Worm (Caenorhabditis elegans): ENCODE data around the gene adt-3.
A peak's percentile ranks its signal among the peaks of the same experiment; 100 is the strongest.

The adt-3 gene

ce11 chrX:3949026-3949425 lies 17.6 kb downstream of the adt-3 start:
- TF ChIP-seq pax-3 (tag; optimal IDR thresholded peaks at IDR 0.05) (no peak), swsn-7 (tag; optimal IDR thresholded peaks at IDR 0.05) (no peak), efl-1 (optimal IDR thresholded peaks at IDR 0.05) (no peak), efl-1 (GFP tag; optimal IDR thresholded peaks at IDR 0.05 in 1 of 2) (peak in 1 of 2 experiments; percentile 85), egl-13 (tag; optimal IDR thresholded peaks at IDR 0.05) (no peak), efl-3 (GFP tag; optimal IDR thresholded peaks at IDR 0.05) (no peak), hlh-17 (GFP tag; optimal IDR thresholded peaks at IDR 0.05; ENCODE audit: borderline replicate concordance) (no peak), mef-2 (tag; optimal IDR thresholded peaks at IDR 0.05) (no peak), snpc-4 (tag; optimal IDR thresholded peaks at IDR 0.05) (no peak), lin-15B (tag; optimal IDR thresholded peaks at IDR 0.05) (no peak), elt-2 (tag; optimal IDR thresholded peaks at IDR 0.05) (peak; percentile 38)

- TF ChIP-seq unc-62 (GFP tag; optimal IDR thresholded peaks at IDR 0.05) (no peak), fkh-4 (tag; optimal IDR thresholded peaks at IDR 0.05; ENCODE audit: borderline replicate concordance) (no peak), C16A3.4 (tag; optimal IDR thresholded peaks at IDR 0.05) (no peak), efl-3 (GFP tag; optimal IDR thresholded peaks at IDR 0.05) (no peak)
Observed at ce11 chrX:3949763-3950162, 18.3 kb downstream of the adt-3 start.

ce11 chrX:3952737-3953136 lies 21.3 kb downstream of the adt-3 start:
- TF ChIP-seq pqm-1 (tag; optimal IDR thresholded peaks at IDR 0.05) (no peak), vab-15 (tag; optimal IDR thresholded peaks at IDR 0.05) (no peak), unc-98 (GFP tag; IDR thresholded peaks at IDR 0.05) (no peak), mef-2 (tag; optimal IDR thresholded peaks at IDR 0.05) (no peak), blmp-1 (tag; optimal IDR thresholded peaks at IDR 0.05) (peak; percentile 74), nhr-20 (tag; optimal IDR thresholded peaks at IDR 0.05) (no peak), lin-15B (tag; optimal IDR thresholded peaks at IDR 0.05) (no peak), elt-2 (tag; optimal IDR thresholded peaks at IDR 0.05) (peak; percentile 56), tlp-1 (tag; optimal IDR thresholded peaks at IDR 0.05) (peak; percentile 17), lin-14 (GFP tag; optimal IDR thresholded peaks at IDR 0.05) (peak; percentile 34)

DNA sequence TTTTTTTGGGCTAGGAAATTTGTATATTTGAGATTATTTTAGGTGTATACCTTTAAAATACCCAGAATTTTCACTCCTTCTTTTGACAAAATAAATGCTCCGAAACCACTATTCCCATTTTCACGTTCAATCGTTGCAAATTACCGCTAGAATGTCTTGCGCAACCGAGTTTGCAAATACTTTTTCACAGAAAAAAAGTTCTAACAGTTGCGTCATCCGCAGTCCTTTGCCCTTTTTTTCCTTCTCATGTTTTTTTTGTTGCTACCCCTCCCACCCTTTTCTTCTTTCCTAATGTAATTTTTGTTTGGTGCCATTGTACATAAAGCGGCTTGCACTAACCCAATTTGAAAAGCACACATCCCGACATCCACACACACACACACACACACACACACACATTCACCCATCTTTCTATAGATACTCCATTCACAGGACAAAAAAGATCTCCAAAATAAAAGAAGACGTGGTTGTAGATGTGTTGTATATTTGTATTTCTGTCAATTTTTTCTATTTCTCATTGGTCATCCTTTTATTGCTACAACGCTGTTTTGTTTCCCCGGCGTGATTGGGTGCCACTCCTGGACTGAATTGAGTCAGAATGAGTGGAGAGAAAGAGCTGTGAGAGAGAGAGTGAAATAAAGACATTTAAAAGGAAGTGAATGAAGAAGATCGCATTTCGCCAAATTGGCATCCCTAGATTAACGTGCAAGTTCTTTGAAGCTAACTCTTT lies 26.2 kb downstream of the adt-3 start:
- no peak for TF ChIP-seq nhr-237 (tag; optimal IDR thresholded peaks at IDR 0.05)
- no peak for TF ChIP-seq ceh-63 (GFP tag; optimal IDR thresholded peaks at IDR 0.05)
- TF ChIP-seq skn-1 (tag; optimal IDR thresholded peaks at IDR 0.05), result no peak
- TF ChIP-seq ces-1 (GFP tag; optimal IDR thresholded peaks at IDR 0.05), result peak; percentile 90
- TF ChIP-seq ceh-88 (GFP tag; IDR thresholded peaks at IDR 0.05), result no peak
- no peak for TF ChIP-seq egl-27 (tag; optimal IDR thresholded peaks at IDR 0.05)
- no peak for TF ChIP-seq nhr-12 (tag; optimal IDR thresholded peaks at IDR 0.05)
- no peak for TF ChIP-seq ztf-4 (tag; optimal IDR thresholded peaks at IDR 0.05)
- no peak for TF ChIP-seq jun-1 (tag; optimal IDR thresholded peaks at IDR 0.05)
- no peak for TF ChIP-seq Y116A8C.19 (tag; optimal IDR thresholded peaks at IDR 0.05; ENCODE audit: borderline replicate concordance)
- TF ChIP-seq nhr-76 (tag; optimal IDR thresholded peaks at IDR 0.05), result no peak
- no peak for TF ChIP-seq lin-35 (GFP tag; optimal IDR thresholded peaks at IDR 0.05)
- TF ChIP-seq ceh-90 (tag; optimal IDR thresholded peaks at IDR 0.05), result no peak
- no peak for TF ChIP-seq lir-3 (tag; optimal IDR thresholded peaks at IDR 0.05; ENCODE audit: poor library complexity)
- no peak for TF ChIP-seq nhr-28 (tag; optimal IDR thresholded peaks at IDR 0.05)
- TF ChIP-seq nhr-77 (tag; optimal IDR thresholded peaks at IDR 0.05), result no peak
- TF ChIP-seq mdl-1 (tag; optimal IDR thresholded peaks at IDR 0.05), result no peak
- TF ChIP-seq snpc-4 (tag; optimal IDR thresholded peaks at IDR 0.05), result no peak
- TF ChIP-seq zag-1 (tag; optimal IDR thresholded peaks at IDR 0.05), result peak; percentile 30
- no peak for TF ChIP-seq irx-1 (tag; optimal IDR thresholded peaks at IDR 0.05)
- no peak for TF ChIP-seq lin-15B (tag; optimal IDR thresholded peaks at IDR 0.05)
- no peak for TF ChIP-seq nhr-11 (tag; optimal IDR thresholded peaks at IDR 0.05)
- TF ChIP-seq blmp-1 (tag; optimal IDR thresholded peaks at IDR 0.05), result no peak
- peak in 1 of 2 experiments; percentile 12 for TF ChIP-seq ztf-11 (tag; optimal IDR thresholded peaks at IDR 0.05)
- no peak for TF ChIP-seq hlh-17 (GFP tag; optimal IDR thresholded peaks at IDR 0.05; ENCODE audit: borderline replicate concordance)
- TF ChIP-seq nhr-90 (tag; optimal IDR thresholded peaks at IDR 0.05; ENCODE audit: poor library complexity), result no peak
- no peak for TF ChIP-seq hlh-4 (tag; optimal IDR thresholded peaks at IDR 0.05)
- TF ChIP-seq ceh-82 (tag; optimal IDR thresholded peaks at IDR 0.05), result peak in 1 of 3 experiments; percentile 1
- no peak for TF ChIP-seq lin-13 (GFP tag; optimal IDR thresholded peaks at IDR 0.05)
- TF ChIP-seq fkh-4 (tag; optimal IDR thresholded peaks at IDR 0.05; ENCODE audit: borderline replicate concordance), result no peak

All from whole organism, L1 larva.